Worm (Caenorhabditis elegans) whole organism, L1 larva: Measurements from ENCODE around the gene ctl-3.
"Not testable (repeated sequence)": the region's sequence is repeated elsewhere in the genome, so short reads cannot be mapped to it uniquely, and the experiment has no call there.

Source experiments
- C16A3.4 ChIP-seq: fragments of 150-350 bp; optimal IDR thresholded peaks from 2 replicates; lab custom pipeline; 2014; ENCODE audit warnings: missing biosample characterization, missing genetic modification characterization
- C34B4.2 ChIP-seq: sonication (generic microtip); optimal IDR thresholded peaks from 2 replicates; lab custom pipeline; 2017; ENCODE audit warnings: mild to moderate bottlenecking, missing genetic modification characterization, missing compliant biosample characterization
- Y116A8C.19 ChIP-seq: sonication (generic microtip); optimal IDR thresholded peaks from 2 replicates; lab custom pipeline; 2016; ENCODE audit warnings: missing compliant biosample characterization, missing genetic modification characterization, borderline replicate concordance
- alr-1 ChIP-seq: fragments of 200-800 bp; sonication (Bioruptor generic); optimal IDR thresholded peaks from 2 replicates; lab custom pipeline; 2018; ENCODE audit warnings: borderline replicate concordance, mild to moderate bottlenecking, missing genetic modification characterization, missing compliant biosample characterization
- blmp-1 ChIP-seq: fragments of 150-350 bp; optimal IDR thresholded peaks from 2 replicates; lab custom pipeline; 2014; ENCODE audit warnings: missing biosample characterization, missing genetic modification characterization
- ceh-63 ChIP-seq: fragments of 200-800 bp; sonication (Bioruptor generic); optimal IDR thresholded peaks from 2 replicates; lab custom pipeline; 2018; ENCODE audit warnings: mild to moderate bottlenecking, missing genetic modification characterization, missing compliant biosample characterization
- dpl-1 ChIP-seq, 3 experiments: fragments of 150-350 bp in 2 of 3; sonication (generic microtip) in 1 of 3; optimal IDR thresholded peaks; 2 replicates each; lab custom pipeline; 2014 to 2017; ENCODE audit warnings: missing biosample characterization in 3 of 3, missing genetic modification characterization in 3 of 3, missing genetic modification reagents in 3 of 3
- efl-1 ChIP-seq, 4 experiments: fragments of 150-350 bp; optimal IDR thresholded peaks in 3 of 4; peaks in 1 of 4; 1 replicate in 1 of 4; 2 replicates in 3 of 4; lab custom pipeline; 2014; ENCODE audit warnings: missing biosample characterization in 2 of 4, missing genetic modification characterization in 2 of 4, missing genetic modification reagents in 2 of 4
- egl-13 ChIP-seq: sonication (generic microtip); optimal IDR thresholded peaks from 2 replicates; lab custom pipeline; 2016; ENCODE audit warnings: missing genotype, missing genetic modification reagents, missing genetic modification characterization, missing compliant biosample characterization
- egl-27 ChIP-seq, 2 experiments: fragments of 150-350 bp in 1 of 2; sonication (generic microtip); optimal IDR thresholded peaks; 3 replicates each; lab custom pipeline; 2017 to 2018; ENCODE audit warnings: missing biosample characterization in 2 of 2, missing genetic modification characterization in 2 of 2, missing genetic modification reagents in 2 of 2
- elt-2 ChIP-seq: sonication (generic microtip); optimal IDR thresholded peaks from 2 replicates; lab custom pipeline; 2016; ENCODE audit warnings: missing genetic modification characterization, mild to moderate bottlenecking, inconsistent platforms, missing compliant biosample characterization, missing genetic modification reagents
- elt-3 ChIP-seq, 6 experiments: fragments of 150-350 bp in 1 of 6; sonication (generic microtip); optimal IDR thresholded peaks; 2 replicates each; lab custom pipeline; 2017 to 2018; ENCODE audit warnings: missing biosample characterization in 6 of 6, missing genetic modification characterization in 6 of 6, inconsistent platforms in 1 of 6
- ets-5 ChIP-seq: fragments of 200-800 bp; sonication (Bioruptor generic); IDR thresholded peaks from 2 replicates; pipeline ENCODE4 v1.3.6; 2022; ENCODE audit warnings: missing genetic modification characterization, missing compliant biosample characterization
- fkh-4 ChIP-seq: sonication (generic microtip); optimal IDR thresholded peaks from 2 replicates; lab custom pipeline; 2016; ENCODE audit warnings: missing compliant biosample characterization, missing genetic modification characterization, borderline replicate concordance
- grh-1 ChIP-seq: fragments of 200-800 bp; sonication (Bioruptor generic); IDR thresholded peaks from 2 replicates; pipeline ENCODE4 v1.3.6; 2022; ENCODE audit warnings: missing genetic modification reagents, missing genetic modification characterization, missing compliant biosample characterization
- hlh-4 ChIP-seq: sonication (generic microtip); optimal IDR thresholded peaks from 2 replicates; lab custom pipeline; 2016; ENCODE audit warnings: mild to moderate bottlenecking, missing genetic modification characterization, missing compliant biosample characterization
- hpl-2 ChIP-seq: fragments of 150-350 bp; optimal IDR thresholded peaks from 2 replicates; lab custom pipeline; 2014; ENCODE audit warnings: missing biosample characterization, missing genetic modification reagents, missing genetic modification characterization
- isw-1 ChIP-seq: fragments of 200-800 bp; sonication (Bioruptor generic); IDR thresholded peaks from 2 replicates; pipeline ENCODE4 v1.3.6; 2022; ENCODE audit warnings: missing genetic modification characterization, missing compliant biosample characterization
- jun-1 ChIP-seq: fragments of 150-350 bp; optimal IDR thresholded peaks from 2 replicates; lab custom pipeline; 2014; ENCODE audit warnings: missing biosample characterization, missing genetic modification reagents, missing genetic modification characterization
- lin-15B ChIP-seq: fragments of 150-350 bp; sonication (generic microtip); optimal IDR thresholded peaks from 3 replicates; lab custom pipeline; 2014; ENCODE audit warnings: missing biosample characterization, missing genetic modification characterization
- lin-35 ChIP-seq, 2 experiments: fragments of 150-350 bp; optimal IDR thresholded peaks; 2 replicates each; lab custom pipeline; 2014; ENCODE audit warnings: missing biosample characterization in 2 of 2, missing genetic modification characterization in 2 of 2, missing genetic modification reagents in 2 of 2
- lir-3 ChIP-seq: sonication (generic microtip); optimal IDR thresholded peaks from 2 replicates; lab custom pipeline; 2016; ENCODE audit warnings: mild to moderate bottlenecking, missing genetic modification characterization, moderate library complexity, missing compliant biosample characterization; ENCODE audit not compliant: poor library complexity
- mdl-1 ChIP-seq, 2 experiments: fragments of 150-350 bp; optimal IDR thresholded peaks; 2 replicates each; lab custom pipeline; 2014 to 2017; ENCODE audit warnings: missing biosample characterization in 2 of 2, missing genetic modification characterization in 2 of 2, inconsistent platforms in 1 of 2
- mep-1 ChIP-seq: fragments of 150-350 bp; optimal IDR thresholded peaks from 2 replicates; lab custom pipeline; 2014; ENCODE audit warnings: missing biosample characterization, missing genetic modification characterization
- nhr-12 ChIP-seq: sonication (generic microtip); optimal IDR thresholded peaks from 2 replicates; lab custom pipeline; 2017; ENCODE audit warnings: missing biosample characterization, missing genetic modification characterization
- nhr-237 ChIP-seq: fragments of 150-350 bp; optimal IDR thresholded peaks from 2 replicates; lab custom pipeline; 2014; ENCODE audit warnings: missing biosample characterization, missing genetic modification characterization
- nhr-76 ChIP-seq: sonication (generic microtip); optimal IDR thresholded peaks from 2 replicates; lab custom pipeline; 2017; ENCODE audit warnings: missing biosample characterization, missing genetic modification characterization
- nhr-90 ChIP-seq: sonication (generic microtip); optimal IDR thresholded peaks from 2 replicates; lab custom pipeline; 2016; ENCODE audit warnings: mild to moderate bottlenecking, missing genetic modification characterization, missing compliant biosample characterization; ENCODE audit not compliant: poor library complexity
- pax-3 ChIP-seq: fragments of 200-800 bp; sonication (Bioruptor generic); optimal IDR thresholded peaks from 2 replicates; lab custom pipeline; 2018; ENCODE audit warnings: mild to moderate bottlenecking, missing genetic modification characterization, moderate library complexity, missing compliant biosample characterization
- pqm-1 ChIP-seq: sonication (generic microtip); optimal IDR thresholded peaks from 3 replicates; lab custom pipeline; 2017; ENCODE audit warnings: missing biosample characterization, missing genetic modification characterization
- sptf-1 ChIP-seq: fragments of 150-350 bp; optimal IDR thresholded peaks from 2 replicates; lab custom pipeline; 2014; ENCODE audit warnings: missing biosample characterization, missing genetic modification characterization
- sup-37 ChIP-seq: fragments of 200-800 bp; sonication (Bioruptor generic); optimal IDR thresholded peaks from 2 replicates; lab custom pipeline; 2018; ENCODE audit warnings: mild to moderate bottlenecking, missing genetic modification characterization, missing compliant biosample characterization
- tbx-2 ChIP-seq: sonication (generic microtip); optimal IDR thresholded peaks from 2 replicates; lab custom pipeline; 2016; ENCODE audit warnings: missing genetic modification characterization, missing compliant biosample characterization
- unc-62 ChIP-seq: fragments of 150-350 bp; optimal IDR thresholded peaks from 2 replicates; lab custom pipeline; 2014; ENCODE audit warnings: missing biosample characterization, missing genetic modification reagents, missing genetic modification characterization
- unc-86 ChIP-seq: sonication (generic microtip); optimal IDR thresholded peaks from 2 replicates; lab custom pipeline; 2016; ENCODE audit warnings: missing genetic modification characterization, missing compliant biosample characterization
- vab-15 ChIP-seq: sonication (generic microtip); optimal IDR thresholded peaks from 2 replicates; lab custom pipeline; 2017; ENCODE audit warnings: missing genotype, mild to moderate bottlenecking, missing genetic modification characterization, missing compliant biosample characterization
- ztf-11 ChIP-seq, 2 experiments: sonication (generic microtip); optimal IDR thresholded peaks; 2 replicates each; lab custom pipeline; 2016 to 2017; ENCODE audit warnings: missing genetic modification characterization in 2 of 2, missing biosample characterization in 1 of 2, missing compliant biosample characterization in 1 of 2
- ztf-4 ChIP-seq: fragments of 150-350 bp; optimal IDR thresholded peaks from 2 replicates; lab custom pipeline; 2014; ENCODE audit warnings: missing biosample characterization, missing genetic modification characterization

The ctl-3 gene

ce11 chrII:14349356-14349923 is 38.9 kb upstream of the ctl-3 start, which contains the start of the genes Y54G11A.17, lin-7 and elof-1 (continued):
- no peak for TF ChIP-seq elt-2 (tag; lab: Kevin White, UChicago)
- TF ChIP-seq lir-3, result peak; percentile 75
- TF ChIP-seq lin-15B, result peak; percentile 86
- TF ChIP-seq unc-62 (GFP tag; lab: Kevin White, UChicago), result no peak
- TF ChIP-seq pax-3 (tag; lab: Kevin White, UChicago), result peak; percentile 63
- TF ChIP-seq nhr-90 (tag; lab: Kevin White, UChicago), result peak; percentile 73
- TF ChIP-seq mdl-1 (tag; optimal IDR thresholded peaks at IDR 0.05; lab: Kevin White, UChicago), result peak in 1 of 2 experiments; percentile 88
- peak; percentile 52 for TF ChIP-seq egl-13 (tag; lab: Kevin White, UChicago)
- peak; percentile 14 for TF ChIP-seq pqm-1 (tag; lab: Kevin White, UChicago)
- TF ChIP-seq alr-1, result no peak
- TF ChIP-seq ceh-63 (GFP tag; lab: Kevin White, UChicago), result no peak
- no peak for TF ChIP-seq C34B4.2
- TF ChIP-seq ztf-11 (tag; optimal IDR thresholded peaks at IDR 0.05; lab: Kevin White, UChicago), result peak in 1 of 2 experiments; percentile 60
- peak; percentile 96 for TF ChIP-seq C16A3.4
- peak; percentile 90 to 92 (median 90) for TF ChIP-seq dpl-1 (GFP tag; optimal IDR thresholded peaks at IDR 0.05; lab: Kevin White, UChicago)
- no peak for TF ChIP-seq nhr-76 (tag; lab: Kevin White, UChicago)
- no peak for TF ChIP-seq hlh-4 (tag; lab: Kevin White, UChicago)
- peak in 2 of 6 experiments; percentile 69 to 87 for TF ChIP-seq elt-3 (tag; optimal IDR thresholded peaks at IDR 0.05; lab: Kevin White, UChicago)
- TF ChIP-seq ztf-4 (tag; lab: Kevin White, UChicago), result peak; percentile 44
- peak; percentile 96 for TF ChIP-seq vab-15
- TF ChIP-seq tbx-2 (tag; lab: Kevin White, UChicago), result peak; percentile 83
- peak; percentile 54 for TF ChIP-seq grh-1 (GFP tag; lab: Robert Waterston, UW)
- peak; percentile 91 to 93 for TF ChIP-seq efl-1 (optimal IDR thresholded peaks at IDR 0.05; lab: Kevin White, UChicago)
- peak; percentile 88 to 98 for TF ChIP-seq efl-1 (GFP tag; optimal IDR thresholded peaks at IDR 0.05 in 1 of 2; lab: Kevin White, UChicago)
- TF ChIP-seq Y116A8C.19, result no peak
- no peak for TF ChIP-seq egl-27 (tag; optimal IDR thresholded peaks at IDR 0.05; lab: Kevin White, UChicago)
- peak; percentile 84 for TF ChIP-seq isw-1 (GFP tag; lab: Robert Waterston, UW)
- peak; percentile 97 for TF ChIP-seq mep-1
- TF ChIP-seq fkh-4 (tag; lab: Kevin White, UChicago), result no peak
- peak; percentile 77 for TF ChIP-seq hpl-2
- TF ChIP-seq nhr-12 (tag; lab: Kevin White, UChicago), result no peak
- peak; percentile 78 for TF ChIP-seq jun-1 (tag; lab: Kevin White, UChicago)
- TF ChIP-seq blmp-1 (tag; lab: Kevin White, UChicago), result peak; percentile 73
- TF ChIP-seq sup-37 (GFP tag; lab: Kevin White, UChicago), result no peak
- TF ChIP-seq nhr-237, result peak; percentile 36
- TF ChIP-seq lin-35 (GFP tag; optimal IDR thresholded peaks at IDR 0.05; lab: Kevin White, UChicago), result peak; percentile 92 to 95
- TF ChIP-seq ets-5 (GFP tag; lab: Robert Waterston, UW), result no peak
- peak; percentile 77 for TF ChIP-seq unc-86 (tag; lab: Kevin White, UChicago)
- no peak for TF ChIP-seq sptf-1 (tag; lab: Kevin White, UChicago)

- peak in 1 of 2 experiments; percentile 14 for TF ChIP-seq efl-1 (optimal IDR thresholded peaks at IDR 0.05; lab: Kevin White, UChicago)
- TF ChIP-seq efl-1 (GFP tag; optimal IDR thresholded peaks at IDR 0.05 in 1 of 2; lab: Kevin White, UChicago), result not testable (repeated sequence)
These were observed 35.7 kb upstream of the ctl-3 start, which contains the start of gene Y54G11A.9 for ce11 chrII:14346243-14346642. Gene Y54G11A.9, minus strand, starts transcription at chrII:14346438.
